Fruit fly (Drosophila melanogaster): Measurements from ENCODE around the gene CG14893.

dm6 chr3R:16625844-16626430, 5.4 kb downstream of the CG14893 start:
- TF ChIP-seq CG10631 (GFP tag; optimal IDR thresholded peaks at IDR 0.05) (no peak), CG32006 (GFP tag; optimal IDR thresholded peaks at IDR 0.05) (no peak), net (GFP tag; optimal IDR thresholded peaks at IDR 0.05) (no peak), Ets96B (tag; optimal IDR thresholded peaks at IDR 0.05) (no peak), Ets21C (GFP tag; optimal IDR thresholded peaks at IDR 0.05) (no peak)
